ENCODE assay signal across 2 worm cellular contexts in genomic region chrIV:13703828-13704425, ce11.
TF ChIP-seq lines count a peak whose summit lies in the region.

TSS of gene tlp-1 (minus strand) at chrIV:13704082.

TF ChIP-seq in whole organism, L2 larva, 48 proteins besides CTCF, POLR2A, EP300 and RAD21 (continued from another document):
- TF ChIP-seq F13H6.1 (tag; optimal IDR thresholded peaks at IDR 0.05; lab: Kevin White, UChicago) (no peak), fos-1 (tag; optimal IDR thresholded peaks at IDR 0.05; lab: Kevin White, UChicago) (peak; percentile 63), mab-5 (tag; optimal IDR thresholded peaks at IDR 0.05; lab: Kevin White, UChicago) (peak; percentile 95), ceh-16 (tag; optimal IDR thresholded peaks at IDR 0.05; lab: Kevin White, UChicago) (peak; percentile 99), Y55F3AM.14 (GFP tag; optimal IDR thresholded peaks at IDR 0.05; lab: Kevin White, UChicago) (no peak), peb-1 (tag; optimal IDR thresholded peaks at IDR 0.05; lab: Kevin White, UChicago) (no peak), elt-1 (tag; optimal IDR thresholded peaks at IDR 0.05; lab: Kevin White, UChicago) (no peak), blmp-1 (tag; optimal IDR thresholded peaks at IDR 0.05; lab: Kevin White, UChicago; ENCODE audit: insufficient read depth) (peak; percentile 74), ama-1 (optimal IDR thresholded peaks at IDR 0.05; lab: Kevin White, UChicago) (peak; percentile 61), sem-4 (tag; optimal IDR thresholded peaks at IDR 0.05; lab: Kevin White, UChicago) (no peak), ztf-1 (GFP tag; conservative IDR thresholded peaks at IDR 0.05; lab: Robert Waterston, UW) (no peak), ceh-82 (tag; optimal IDR thresholded peaks at IDR 0.05; lab: Kevin White, UChicago) (no peak), ztf-4 (tag; optimal IDR thresholded peaks at IDR 0.05; lab: Kevin White, UChicago) (no peak), nhr-237 (tag; optimal IDR thresholded peaks at IDR 0.05; lab: Kevin White, UChicago) (no peak), skn-1 (tag; optimal IDR thresholded peaks at IDR 0.05; lab: Kevin White, UChicago) (no peak), mdl-1 (tag; optimal IDR thresholded peaks at IDR 0.05; lab: Kevin White, UChicago) (no peak), alr-1 (tag; optimal IDR thresholded peaks at IDR 0.05; lab: Kevin White, UChicago) (no peak), mbf-1 (tag; optimal IDR thresholded peaks at IDR 0.05; lab: Kevin White, UChicago) (no peak), R02D3.7 (tag; optimal IDR thresholded peaks at IDR 0.05; lab: Kevin White, UChicago) (no peak), egl-27 (tag; optimal IDR thresholded peaks at IDR 0.05; lab: Kevin White, UChicago) (peak; percentile 60), elt-3 (tag; optimal IDR thresholded peaks at IDR 0.05; lab: Kevin White, UChicago) (no peak), lin-13 (GFP tag; optimal IDR thresholded peaks at IDR 0.05; lab: Kevin White, UChicago) (no peak), nhr-129 (tag; optimal IDR thresholded peaks at IDR 0.05; lab: Kevin White, UChicago) (peak; percentile 74), nhr-23 (tag; optimal IDR thresholded peaks at IDR 0.05; lab: Kevin White, UChicago) (no peak), crh-2 (tag; optimal IDR thresholded peaks at IDR 0.05; lab: Kevin White, UChicago) (no peak)

TF ChIP-seq in whole organism, L4 larva, 104 proteins besides CTCF, POLR2A, EP300 and RAD21 (continued from another document):
- peak in 1 of 2 experiments; percentile 100 for TF ChIP-seq unc-62 (GFP tag; optimal IDR thresholded peaks at IDR 0.05 in 1 of 2; lab: Kevin White, UChicago)
- TF ChIP-seq unc-62 (tag; optimal IDR thresholded peaks at IDR 0.05; lab: Kevin White, UChicago): peak; percentile 46
- TF ChIP-seq lir-3 (tag; optimal IDR thresholded peaks at IDR 0.05; lab: Kevin White, UChicago): no peak
- peak; percentile 78 for TF ChIP-seq ceh-20 (GFP tag; IDR thresholded peaks at IDR 0.05; lab: Robert Waterston, UW)
- TF ChIP-seq mes-2 (tag; optimal IDR thresholded peaks at IDR 0.05; lab: Kevin White, UChicago; ENCODE audit: poor library complexity, severe bottlenecking): no peak
